Worm (Caenorhabditis elegans): ENCODE data around the gene R04D3.4.

R04D3.4 gene

DNA sequence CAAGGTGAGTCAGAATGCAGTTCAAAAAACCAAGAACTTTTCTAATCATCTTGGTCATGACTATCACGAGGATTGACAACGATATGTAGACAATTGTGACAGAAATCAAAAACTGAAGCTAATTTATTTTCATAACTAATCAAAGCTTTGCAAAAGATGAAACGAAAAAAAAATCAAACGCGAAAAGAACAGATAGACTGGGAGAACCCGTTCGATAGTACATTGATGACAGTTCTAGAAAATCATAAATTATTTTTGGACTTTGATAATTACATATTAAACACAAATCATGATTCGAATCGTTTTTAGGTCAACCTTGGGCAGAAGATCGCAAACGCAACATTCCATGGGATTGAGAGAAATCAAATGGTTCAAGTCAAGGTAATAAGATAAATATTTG is 36.4 kb upstream of the R04D3.4 start:
- no peak for TF ChIP-seq attf-6 (GFP tag; IDR thresholded peaks at IDR 0.05)
- TF ChIP-seq zim-3 (tag; optimal IDR thresholded peaks at IDR 0.05) = no peak
- TF ChIP-seq somi-1 (GFP tag; optimal IDR thresholded peaks at IDR 0.05) = peak; percentile 30

DNA sequence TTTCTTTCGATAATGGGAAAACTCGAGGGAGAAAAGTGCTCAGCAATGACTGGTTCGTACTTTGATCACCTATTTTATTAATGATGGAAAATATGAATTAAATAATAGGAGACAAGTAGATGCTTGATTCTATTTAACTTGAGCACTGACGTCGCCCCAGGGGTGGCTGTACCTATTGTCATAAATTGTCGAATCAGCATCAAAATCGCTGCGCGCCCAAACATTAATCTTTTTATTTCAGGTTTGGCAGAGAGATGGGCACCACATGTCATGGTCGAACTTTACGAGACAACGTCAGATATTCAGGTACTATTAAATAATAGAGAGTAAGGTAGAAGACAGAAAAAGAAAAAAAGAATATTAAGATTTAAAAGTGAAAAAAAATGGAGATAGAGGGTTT is 35.7 kb upstream of the R04D3.4 start:
- TF ChIP-seq ztf-22 (GFP tag; optimal IDR thresholded peaks at IDR 0.05) (no peak), atf-7 (tag; optimal IDR thresholded peaks at IDR 0.05) (no peak), nhr-27 (tag; optimal IDR thresholded peaks at IDR 0.05) (no peak), ztf-28 (GFP tag; IDR thresholded peaks at IDR 0.05) (no peak), ceh-79 (tag; optimal IDR thresholded peaks at IDR 0.05) (no peak), ztf-3 (GFP tag; optimal IDR thresholded peaks at IDR 0.05) (no peak), mxl-1 (tag; optimal IDR thresholded peaks at IDR 0.05) (no peak), ekl-4 (GFP tag; IDR thresholded peaks at IDR 0.05) (no peak), sea-2 (GFP tag; IDR thresholded peaks at IDR 0.05) (no peak), mcd-1 (GFP tag; IDR thresholded peaks at IDR 0.05) (no peak), F49E8.2 (tag; optimal IDR thresholded peaks at IDR 0.05; ENCODE audit: insufficient read depth) (no peak), snpc-3.4 (tag; optimal IDR thresholded peaks at IDR 0.05) (no peak), nhr-179 (tag; optimal IDR thresholded peaks at IDR 0.05) (no peak)

DNA sequence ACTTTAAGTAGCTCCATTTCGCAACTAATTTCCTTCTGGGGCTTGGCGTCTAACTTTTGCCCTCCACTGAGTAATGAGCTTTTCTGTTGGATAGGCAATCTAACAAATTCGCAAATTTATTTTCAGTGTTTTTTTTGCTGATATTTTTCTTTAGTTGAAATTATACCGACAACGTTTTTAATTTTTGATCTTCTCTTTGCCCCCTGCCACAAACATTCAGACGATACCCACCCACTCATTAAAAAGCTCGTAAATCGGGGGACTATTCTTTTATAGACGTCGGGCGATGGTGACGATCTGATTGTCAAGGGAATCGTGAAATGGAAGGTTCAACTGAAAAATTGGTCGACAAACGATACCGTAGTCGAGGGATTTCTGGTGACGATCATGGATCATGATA is 35.1 kb upstream of the R04D3.4 start:
- TF ChIP-seq repo-1 (tag; optimal IDR thresholded peaks at IDR 0.05) (no peak), hrde-1 (tag; optimal IDR thresholded peaks at IDR 0.05; ENCODE audit: borderline replicate concordance) (no peak), hmg-1.2 (GFP tag; IDR thresholded peaks at IDR 0.05) (no peak), B0035.1 (tag; optimal IDR thresholded peaks at IDR 0.05) (no peak), ztf-26 (tag; optimal IDR thresholded peaks at IDR 0.05) (no peak), attf-3 (GFP tag; conservative IDR thresholded peaks at IDR 0.05) (no peak), F22D6.2 (tag; optimal IDR thresholded peaks at IDR 0.05) (no peak), tbp1 (GFP tag; optimal IDR thresholded peaks at IDR 0.05) (no peak), nhr-80 (tag; optimal IDR thresholded peaks at IDR 0.05) (no peak), lin-40 (tag; optimal IDR thresholded peaks at IDR 0.05) (no peak), ztf-3 (GFP tag; optimal IDR thresholded peaks at IDR 0.05) (no peak), lsl-1 (GFP tag; optimal IDR thresholded peaks at IDR 0.05) (no peak), ztf-25 (GFP tag; IDR thresholded peaks at IDR 0.05) (no peak), atf-7 (tag; optimal IDR thresholded peaks at IDR 0.05) (no peak), let-607 (tag; optimal IDR thresholded peaks at IDR 0.05) (no peak)

DNA sequence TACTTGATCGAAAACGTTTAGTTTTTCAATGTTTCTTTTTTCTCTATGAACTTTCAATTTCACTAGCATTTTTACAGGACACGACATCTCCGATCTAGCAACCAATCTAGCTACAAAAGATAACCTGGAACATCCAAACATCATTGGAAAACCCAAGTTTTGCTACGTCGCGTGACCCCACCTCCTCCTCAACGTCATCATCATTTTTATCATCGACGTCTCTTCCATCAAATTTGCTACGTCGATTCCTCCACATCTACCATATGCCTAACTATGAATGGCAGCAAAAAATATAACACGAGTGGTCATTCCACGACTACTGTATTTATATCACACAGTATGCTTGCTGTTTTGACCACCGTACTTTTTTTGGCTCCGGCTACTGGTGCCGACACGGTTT is 34.3 kb upstream of the R04D3.4 start, which contains the start of gene F46G10.2:
TSS of gene F46G10.2 (plus strand) at position 78 of the 400 bp plus-strand sequence.
- TF ChIP-seq cebp-1 (GFP tag; IDR thresholded peaks at IDR 0.05) (no peak), cebp-1 (tag; optimal IDR thresholded peaks at IDR 0.05) (no peak), egrh-3 (GFP tag; IDR thresholded peaks at IDR 0.05) (no peak), ztf-18 (tag; optimal IDR thresholded peaks at IDR 0.05) (no peak), zim-3 (tag; optimal IDR thresholded peaks at IDR 0.05) (no peak), mes-4 (tag; optimal IDR thresholded peaks at IDR 0.05) (no peak), T26A5.8 (tag; optimal IDR thresholded peaks at IDR 0.05) (no peak), nhr-27 (tag; optimal IDR thresholded peaks at IDR 0.05) (no peak)
